Worm (Caenorhabditis elegans) whole organism, young adult: ENCODE measurements around the gene taf-8.

Experiments
- F10E7.11 ChIP-seq: sonication (generic microtip); optimal IDR thresholded peaks from 2 replicates; lab custom pipeline; 2017; ENCODE audit warnings: mild to moderate bottlenecking, missing genetic modification characterization, moderate library complexity, missing compliant biosample characterization
- cebp-1 ChIP-seq, 2 experiments: fragments of 200-800 bp in 1 of 2; sonication (Bioruptor generic) in 1 of 2; sonication (generic microtip) in 1 of 2; IDR thresholded peaks in 1 of 2; optimal IDR thresholded peaks in 1 of 2; 2 replicates each; pipeline versions ENCODE4 v1.3.6 to Lab custom; 2017 to 2022; ENCODE audit warnings: missing compliant biosample characterization in 2 of 2, missing genetic modification characterization in 2 of 2, mild to moderate bottlenecking in 1 of 2, missing genetic modification reagents in 1 of 2, moderate library complexity in 1 of 2
- dpl-1 ChIP-seq: fragments of 150-350 bp; optimal IDR thresholded peaks from 2 replicates; lab custom pipeline; 2014; ENCODE audit warnings: missing biosample characterization, missing genetic modification reagents, missing genetic modification characterization
- egl-18 ChIP-seq: fragments of 200-800 bp; sonication (Bioruptor generic); IDR thresholded peaks from 2 replicates; pipeline ENCODE4 v1.3.6; 2022; ENCODE audit warnings: missing genetic modification reagents, missing genetic modification characterization, missing compliant biosample characterization
- ets-4 ChIP-seq: fragments of 200-800 bp; sonication (Bioruptor generic); optimal IDR thresholded peaks from 2 replicates; lab custom pipeline; 2018; ENCODE audit warnings: mild to moderate bottlenecking, missing genetic modification characterization, missing compliant biosample characterization
- hrde-1 ChIP-seq: sonication (generic microtip); optimal IDR thresholded peaks from 2 replicates; lab custom pipeline; 2016; ENCODE audit warnings: missing genetic modification characterization, mild to moderate bottlenecking, missing compliant biosample characterization, moderate library complexity, missing genotype, missing genetic modification reagents, borderline replicate concordance
- lin-35 ChIP-seq, 3 experiments: fragments of 150-350 bp in 2 of 3; sonication (generic microtip) in 1 of 3; optimal IDR thresholded peaks; 2 replicates each; lab custom pipeline; 2014 to 2018; ENCODE audit warnings: missing biosample characterization in 3 of 3, missing genetic modification characterization in 3 of 3, missing genetic modification reagents in 3 of 3
- lsl-1 ChIP-seq: fragments of 200-800 bp; sonication (Bioruptor generic); optimal IDR thresholded peaks from 2 replicates; lab custom pipeline; 2018; ENCODE audit warnings: mild to moderate bottlenecking, missing genetic modification characterization, moderate library complexity, missing compliant biosample characterization
- nfya-2 ChIP-seq: fragments of 200-800 bp; sonication (Bioruptor generic); IDR thresholded peaks from 2 replicates; pipeline ENCODE4 v1.3.6; 2022; ENCODE audit warnings: missing genetic modification reagents, missing genetic modification characterization, missing compliant biosample characterization
- zfh-2 ChIP-seq: fragments of 200-800 bp; sonication (Bioruptor generic); conservative IDR thresholded peaks from 2 replicates; pipeline ENCODE4 v1.3.6; 2022; ENCODE audit warnings: missing genetic modification reagents, missing genetic modification characterization, missing compliant biosample characterization

DNA sequence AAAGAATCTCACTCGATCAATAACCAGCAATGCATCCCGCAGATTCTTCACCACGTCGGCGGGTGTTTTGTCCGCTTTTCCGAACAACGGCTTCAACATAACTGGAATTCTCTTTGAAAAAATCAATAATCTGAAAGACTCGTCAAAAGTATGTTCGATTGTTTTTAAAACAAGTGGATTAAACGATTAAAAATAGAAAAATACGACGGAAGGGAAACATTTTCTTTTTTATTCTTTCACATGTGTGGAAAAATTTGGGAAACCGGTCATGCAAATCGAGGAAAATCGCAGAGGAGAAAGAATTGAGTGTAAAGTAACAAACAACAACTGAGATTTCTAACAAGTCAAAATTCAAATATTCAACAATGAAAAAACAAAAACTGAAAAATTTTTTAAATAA, 34.5 kb downstream of the taf-8 start, which contains the start of gene mop-25.2:
- TF ChIP-seq F10E7.11 (tag; lab: Kevin White, UChicago) (no peak), zfh-2 (GFP tag; lab: Robert Waterston, UW) (no peak), lsl-1 (GFP tag; lab: Kevin White, UChicago) (no peak), lin-35 (GFP tag; optimal IDR thresholded peaks at IDR 0.05; lab: Kevin White, UChicago) (no peak), cebp-1 (GFP tag; IDR thresholded peaks at IDR 0.05; lab: Robert Waterston, UW) (no peak), cebp-1 (tag; optimal IDR thresholded peaks at IDR 0.05; lab: Kevin White, UChicago) (no peak), hrde-1 (tag; lab: Kevin White, UChicago) (no peak), nfya-2 (GFP tag; lab: Robert Waterston, UW) (no peak), egl-18 (GFP tag; lab: Robert Waterston, UW) (no peak), dpl-1 (GFP tag; lab: Kevin White, UChicago) (no peak), ets-4 (GFP tag; lab: Kevin White, UChicago) (no peak)
